Worm (Caenorhabditis elegans) whole organism, L4 larva: ENCODE measurements around the gene srxa-11.

ENCODE experiments used
- F44E2.7 ChIP-seq: fragments of 200-800 bp; sonication (Bioruptor generic); IDR thresholded peaks from 2 replicates; pipeline ENCODE4 v2.1.2; 2022; ENCODE audit warnings: missing genetic modification characterization, missing compliant biosample characterization
- T20F7.1 ChIP-seq: fragments of 200-800 bp; sonication (Bioruptor generic); optimal IDR thresholded peaks from 2 replicates; lab custom pipeline; 2018; ENCODE audit warnings: mild to moderate bottlenecking, missing genetic modification characterization, missing compliant biosample characterization
- Y5F2A.4 ChIP-seq: fragments of 200-800 bp; sonication (Bioruptor generic); optimal IDR thresholded peaks from 2 replicates; lab custom pipeline; 2018; ENCODE audit warnings: mild to moderate bottlenecking, missing genetic modification characterization, missing compliant biosample characterization
- ZK337.2 ChIP-seq: fragments of 200-800 bp; sonication (Bioruptor generic); IDR thresholded peaks from 2 replicates; pipeline ENCODE4 v1.3.6; 2022; ENCODE audit warnings: missing genetic modification reagents, missing genetic modification characterization, missing compliant biosample characterization
- aha-1 ChIP-seq: fragments of 150-350 bp; peaks from one replicate; lab custom pipeline; 2014; ENCODE audit warnings: missing biosample characterization, missing genetic modification characterization
- arid-1 ChIP-seq: fragments of 200-800 bp; sonication (Bioruptor generic); conservative IDR thresholded peaks from 2 replicates; pipeline ENCODE4 v1.3.6; 2022; ENCODE audit warnings: missing genetic modification reagents, missing genetic modification characterization, missing compliant biosample characterization
- ceh-32 ChIP-seq: sonication (generic microtip); optimal IDR thresholded peaks from 2 replicates; lab custom pipeline; 2016; ENCODE audit warnings: mild to moderate bottlenecking, missing genetic modification characterization, missing compliant biosample characterization; ENCODE audit not compliant: poor library complexity
- ceh-82 ChIP-seq: sonication (generic microtip); optimal IDR thresholded peaks from 2 replicates; lab custom pipeline; 2017; ENCODE audit warnings: missing biosample characterization, missing genetic modification characterization
- daf-16 ChIP-seq, 3 experiments: sonication (generic microtip); optimal IDR thresholded peaks; 2 replicates each; lab custom pipeline; 2016 to 2017; ENCODE audit warnings: missing genetic modification characterization in 3 of 3, missing genetic modification reagents in 3 of 3, mild to moderate bottlenecking in 2 of 3, missing compliant biosample characterization in 2 of 3, missing biosample characterization in 1 of 3, moderate library complexity in 1 of 3
- daf-19 ChIP-seq: fragments of 200-800 bp; sonication (Bioruptor generic); conservative IDR thresholded peaks from 2 replicates; pipeline ENCODE4 v1.3.6; 2022; ENCODE audit warnings: missing genetic modification characterization, missing compliant biosample characterization
- egl-27 ChIP-seq: sonication (generic microtip); optimal IDR thresholded peaks from 3 replicates; lab custom pipeline; 2017; ENCODE audit warnings: missing biosample characterization, missing genetic modification reagents, missing genetic modification characterization
- fos-1 ChIP-seq: fragments of 150-350 bp; optimal IDR thresholded peaks from 2 replicates; lab custom pipeline; 2014; ENCODE audit warnings: missing biosample characterization, missing genetic modification characterization
- hif-1 ChIP-seq, 2 experiments: sonication (generic microtip); optimal IDR thresholded peaks; 2 replicates each; lab custom pipeline; 2016 to 2017; ENCODE audit warnings: missing compliant biosample characterization in 2 of 2, missing genetic modification characterization in 2 of 2, missing genetic modification reagents in 2 of 2, missing genotype in 2 of 2, mild to moderate bottlenecking in 1 of 2
- lim-7 ChIP-seq: fragments of 200-800 bp; sonication (Bioruptor generic); IDR thresholded peaks from 2 replicates; pipeline ENCODE4 v1.3.6; 2022; ENCODE audit warnings: missing genetic modification characterization, missing compliant biosample characterization
- lin-1 ChIP-seq: fragments of 200-800 bp; sonication (Bioruptor generic); IDR thresholded peaks from 2 replicates; pipeline ENCODE4 v1.3.6; 2022; ENCODE audit warnings: missing genetic modification reagents, missing genetic modification characterization, missing compliant biosample characterization
- lin-15B ChIP-seq: fragments of 150-350 bp; sonication (generic microtip); optimal IDR thresholded peaks from 3 replicates; lab custom pipeline; 2014; ENCODE audit warnings: missing biosample characterization, missing genetic modification characterization
- lin-29 ChIP-seq: fragments of 200-800 bp; sonication (Bioruptor generic); IDR thresholded peaks from 2 replicates; pipeline ENCODE4 v1.3.6; 2022; ENCODE audit warnings: missing genetic modification reagents, missing genetic modification characterization, missing compliant biosample characterization
- madf-5 ChIP-seq, 2 experiments: fragments of 200-800 bp; sonication (Bioruptor generic); IDR thresholded peaks; 2 replicates each; pipeline ENCODE4 v1.3.6; 2022; ENCODE audit warnings: missing compliant biosample characterization in 2 of 2, missing genetic modification characterization in 2 of 2
- madf-9 ChIP-seq: fragments of 200-800 bp; sonication (Bioruptor generic); conservative IDR thresholded peaks from 2 replicates; pipeline ENCODE4 v1.3.6; 2022; ENCODE audit warnings: missing genetic modification reagents, missing genetic modification characterization, missing compliant biosample characterization
- mdt-29 ChIP-seq: fragments of 200-800 bp; sonication (Bioruptor generic); IDR thresholded peaks from 2 replicates; pipeline ENCODE4 v1.3.6; 2022; ENCODE audit warnings: missing genetic modification reagents, missing genetic modification characterization, missing compliant biosample characterization
- mes-2 ChIP-seq: sonication (generic microtip); optimal IDR thresholded peaks from 2 replicates; lab custom pipeline; 2016; ENCODE audit warnings: missing genotype, mild to moderate bottlenecking, missing genetic modification characterization, missing compliant biosample characterization; ENCODE audit not compliant: poor library complexity, severe bottlenecking
- mxl-2 ChIP-seq: fragments of 200-800 bp; sonication (Bioruptor generic); conservative IDR thresholded peaks from 2 replicates; pipeline ENCODE4 v1.3.6; 2022; ENCODE audit warnings: missing genetic modification reagents, missing genetic modification characterization, missing compliant biosample characterization
- nhr-11 ChIP-seq: fragments of 150-350 bp; optimal IDR thresholded peaks from 2 replicates; lab custom pipeline; 2014; ENCODE audit warnings: missing biosample characterization, missing genetic modification characterization
- nhr-28 ChIP-seq: fragments of 150-350 bp; optimal IDR thresholded peaks from 2 replicates; lab custom pipeline; 2014; ENCODE audit warnings: missing biosample characterization, missing genetic modification characterization
- nhr-41 ChIP-seq: fragments of 200-800 bp; sonication (Bioruptor generic); IDR thresholded peaks from 2 replicates; pipeline ENCODE4 v1.3.6; 2022; ENCODE audit warnings: missing genetic modification reagents, missing genetic modification characterization, missing compliant biosample characterization
- nhr-42 ChIP-seq: fragments of 200-800 bp; sonication (Bioruptor generic); IDR thresholded peaks from 2 replicates; pipeline ENCODE4 v1.3.6; 2022; ENCODE audit warnings: missing genetic modification characterization, missing compliant biosample characterization
- nhr-76 ChIP-seq: fragments of 150-350 bp; optimal IDR thresholded peaks from 2 replicates; lab custom pipeline; 2014; ENCODE audit warnings: missing biosample characterization, missing genetic modification characterization
- sdz-12 ChIP-seq: fragments of 200-800 bp; sonication (Bioruptor generic); optimal IDR thresholded peaks from 2 replicates; lab custom pipeline; 2018; ENCODE audit warnings: mild to moderate bottlenecking, missing genetic modification characterization, missing compliant biosample characterization
- set-16 ChIP-seq: fragments of 200-800 bp; sonication (Bioruptor generic); IDR thresholded peaks from 2 replicates; pipeline ENCODE4 v1.3.6; 2022; ENCODE audit warnings: missing genetic modification reagents, missing genetic modification characterization, missing compliant biosample characterization
- snpc-4 ChIP-seq: fragments of 150-350 bp; optimal IDR thresholded peaks from 2 replicates; lab custom pipeline; 2014; ENCODE audit warnings: missing biosample characterization, missing genetic modification characterization
- spr-1 ChIP-seq: sonication (generic microtip); optimal IDR thresholded peaks from 2 replicates; lab custom pipeline; 2016; ENCODE audit warnings: mild to moderate bottlenecking, missing genetic modification characterization, missing compliant biosample characterization
- spr-3 ChIP-seq: fragments of 200-800 bp; sonication (Bioruptor generic); optimal IDR thresholded peaks from 2 replicates; lab custom pipeline; 2018; ENCODE audit warnings: mild to moderate bottlenecking, missing genetic modification characterization, missing compliant biosample characterization
- tag-97 ChIP-seq: fragments of 200-800 bp; sonication (Bioruptor generic); IDR thresholded peaks from 2 replicates; pipeline ENCODE4 v1.3.6; 2022; ENCODE audit warnings: missing genetic modification characterization, missing compliant biosample characterization
- unc-39 ChIP-seq: sonication (generic microtip); optimal IDR thresholded peaks from 2 replicates; lab custom pipeline; 2017; ENCODE audit warnings: missing biosample characterization, missing genetic modification characterization
- vab-7 ChIP-seq: fragments of 200-800 bp; sonication (Bioruptor generic); IDR thresholded peaks from 2 replicates; pipeline ENCODE4 v1.3.6; 2022; ENCODE audit warnings: missing genetic modification reagents, missing genetic modification characterization, missing compliant biosample characterization
- zag-1 ChIP-seq: fragments of 150-350 bp; optimal IDR thresholded peaks from 2 replicates; lab custom pipeline; 2014; ENCODE audit warnings: missing biosample characterization, missing genetic modification characterization
- zip-11 ChIP-seq: fragments of 200-800 bp; sonication (Bioruptor generic); IDR thresholded peaks from 2 replicates; pipeline ENCODE4 v1.3.6; 2022; ENCODE audit warnings: missing genetic modification characterization, missing compliant biosample characterization

srxa-11 gene

DNA sequence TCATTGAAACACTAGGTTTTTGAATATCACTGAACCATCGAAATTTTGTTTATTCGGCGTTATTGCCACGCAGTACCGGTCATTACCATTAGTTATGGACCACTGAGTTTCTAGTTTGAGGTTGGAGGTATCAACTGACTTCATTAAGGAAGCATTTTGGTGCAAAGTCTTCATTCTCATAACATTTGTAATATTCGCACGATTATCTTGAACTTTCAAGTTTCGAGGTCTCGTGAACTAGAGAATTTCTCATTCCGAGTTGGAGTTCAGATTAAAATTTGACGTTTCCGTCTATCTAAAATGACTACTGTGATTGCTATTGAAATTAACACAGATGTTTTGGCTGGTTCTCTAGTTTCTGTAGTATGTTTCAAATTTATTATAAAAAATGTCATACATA lies 3.2 kb upstream of the srxa-11 start, which contains the start of gene srx-42:
TSS of gene srx-42 (plus strand) at position 301 of the 400 bp plus-strand sequence.
- TF ChIP-seq mdt-29 (GFP tag; lab: Robert Waterston, UW) (no peak), nhr-42 (GFP tag; lab: Robert Waterston, UW) (no peak), egl-27 (tag; lab: Kevin White, UChicago) (no peak), daf-19 (GFP tag; lab: Robert Waterston, UW) (no peak), nhr-28 (tag; lab: Kevin White, UChicago) (no peak), vab-7 (GFP tag; lab: Robert Waterston, UW) (no peak), zip-11 (no peak), nhr-41 (no peak), madf-9 (no peak), ZK337.2 (GFP tag; lab: Robert Waterston, UW) (no peak), T20F7.1 (GFP tag; lab: Kevin White, UChicago) (no peak), nhr-11 (no peak), lin-29 (GFP tag; lab: Robert Waterston, UW) (no peak), daf-16 (GFP tag; optimal IDR thresholded peaks at IDR 0.05; lab: Kevin White, UChicago) (no peak), daf-16 (tag; optimal IDR thresholded peaks at IDR 0.05; lab: Kevin White, UChicago) (no peak), set-16 (GFP tag; lab: Robert Waterston, UW) (no peak)

DNA sequence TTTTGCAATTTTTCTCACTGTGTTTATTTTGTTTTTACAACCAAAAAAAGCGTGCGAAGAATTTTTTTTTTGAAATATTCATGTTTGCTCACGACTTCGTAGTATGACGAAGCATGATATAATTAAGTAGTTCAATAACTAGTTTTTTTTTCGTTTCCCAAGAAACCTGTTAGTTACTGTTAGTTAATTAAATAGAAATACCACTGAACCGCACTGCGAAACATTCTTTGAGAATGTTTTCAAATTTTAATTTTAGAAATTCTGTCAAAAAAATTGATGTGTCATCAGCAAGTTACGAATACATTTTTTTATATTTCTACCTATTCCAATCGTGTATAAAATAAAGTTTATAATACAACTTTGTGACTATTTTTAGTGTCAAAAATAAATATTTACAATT lies 2.4 kb downstream of the srxa-11 start, which contains the start of gene srxa-12:
TSS of gene srxa-12 (plus strand) at position 301 of the 400 bp plus-strand sequence.
- no peak for TF ChIP-seq hif-1 (tag; optimal IDR thresholded peaks at IDR 0.05; lab: Kevin White, UChicago)
- no peak for TF ChIP-seq madf-5 (GFP tag; IDR thresholded peaks at IDR 0.05; lab: Robert Waterston, UW)
- TF ChIP-seq ceh-82: no peak
- no peak for TF ChIP-seq Y5F2A.4 (GFP tag; lab: Kevin White, UChicago)
- TF ChIP-seq ceh-32 (tag; lab: Kevin White, UChicago): no peak
- TF ChIP-seq zag-1 (tag; lab: Kevin White, UChicago): no peak
- no peak for TF ChIP-seq arid-1 (GFP tag; lab: Robert Waterston, UW)
- TF ChIP-seq nhr-76: no peak
- TF ChIP-seq fos-1: no peak
- no peak for TF ChIP-seq mxl-2 (GFP tag; lab: Robert Waterston, UW)
- no peak for TF ChIP-seq mes-2 (tag; lab: Kevin White, UChicago)

DNA sequence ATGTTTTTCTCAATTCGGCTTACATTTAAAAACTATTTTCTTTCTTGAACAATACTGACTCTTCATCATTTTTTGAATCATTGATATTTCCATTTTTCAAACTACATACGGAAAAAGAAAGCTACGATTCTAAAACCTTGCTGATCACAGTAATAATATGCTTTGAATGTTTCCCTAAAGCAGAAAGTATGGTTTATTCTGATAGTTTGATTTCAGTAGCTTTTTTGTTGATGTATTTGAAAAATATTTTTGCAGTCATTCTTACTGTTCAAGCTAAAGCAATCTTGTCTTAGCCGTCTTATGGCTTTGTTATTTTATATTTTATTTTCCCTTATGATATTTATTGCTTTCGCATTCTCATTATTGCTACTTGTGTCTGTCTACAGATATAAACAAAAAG lies 5.6 kb downstream of the srxa-11 start, which contains the start of gene srxa-13:
TSS of gene srxa-13 (plus strand) at position 301 of the 400 bp plus-strand sequence.
- TF ChIP-seq tag-97 (no peak), lim-7 (GFP tag; lab: Robert Waterston, UW) (no peak), F44E2.7 (no peak), unc-39 (tag; lab: Kevin White, UChicago) (no peak), lin-1 (GFP tag; lab: Robert Waterston, UW) (no peak), lin-15B (tag; lab: Kevin White, UChicago) (no peak), spr-1 (no peak), spr-3 (GFP tag; lab: Kevin White, UChicago) (no peak), sdz-12 (no peak)
- TF ChIP-seq, all 104 proteins: peak for 0

DNA sequence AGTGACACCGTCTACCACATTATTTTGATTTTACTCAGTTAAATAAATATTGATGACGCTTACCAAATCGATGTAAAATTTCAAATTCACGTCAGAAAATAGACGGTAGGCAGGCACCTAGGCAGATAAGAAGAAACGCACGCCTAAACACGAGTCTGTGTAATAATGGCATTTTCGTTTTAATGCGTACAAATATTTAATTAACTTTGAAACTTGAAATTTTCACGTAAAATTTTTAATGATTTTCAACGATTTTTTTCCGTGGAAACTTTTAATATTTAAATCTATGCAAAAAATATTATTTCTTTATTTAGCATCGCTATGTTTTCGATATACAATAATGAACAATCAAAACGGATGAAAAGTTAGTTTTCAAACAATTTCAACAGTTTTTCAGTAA lies 7.3 kb downstream of the srxa-11 start, which contains the start of gene C06B3.16:
TSS of gene C06B3.16 (plus strand) at position 301 of the 400 bp plus-strand sequence.
- TF ChIP-seq aha-1 (tag; lab: Kevin White, UChicago) (peak; percentile 18), mdt-29 (GFP tag; lab: Robert Waterston, UW) (no peak), snpc-4 (tag; lab: Kevin White, UChicago) (no peak)
- TF ChIP-seq, all 104 proteins: peak for 1
